Fruit fly (Drosophila melanogaster): Measurements from ENCODE around the gene nis.

nis gene

dm6 chr2L:1587055-1587454 is at the start of gene nis:
Gene nis (minus strand): TSS chr2L:1587155.
- no peak for TF ChIP-seq vnd (GFP tag; IDR thresholded peaks at IDR 0.05; ENCODE audit: partially characterized antibody)
- no peak for TF ChIP-seq CG17361 (GFP tag; IDR thresholded peaks at IDR 0.05)
- TF ChIP-seq CG11247 (GFP tag; IDR thresholded peaks at IDR 0.05) = no peak
- no peak for TF ChIP-seq luna (GFP tag; optimal IDR thresholded peaks at IDR 0.05)
- TF ChIP-seq bbx (GFP tag; IDR thresholded peaks at IDR 0.05; ENCODE audit: partially characterized antibody) = no peak
- no peak for TF ChIP-seq Sox100B (GFP tag; optimal IDR thresholded peaks at IDR 0.05)
- no peak for TF ChIP-seq Elba2 (GFP tag; optimal IDR thresholded peaks at IDR 0.05)
- TF ChIP-seq br (optimal IDR thresholded peaks at IDR 0.05) = no peak
- TF ChIP-seq ap (GFP tag; IDR thresholded peaks at IDR 0.05) = no peak
- TF ChIP-seq CG16815 (GFP tag; optimal IDR thresholded peaks at IDR 0.05) = no peak
- TF ChIP-seq CG6765 (GFP tag; optimal IDR thresholded peaks at IDR 0.05) = no peak
- TF ChIP-seq Kr (GFP tag; optimal IDR thresholded peaks at IDR 0.05) = no peak
- TF ChIP-seq Oli (tag; optimal IDR thresholded peaks at IDR 0.05) = no peak
- no peak for TF ChIP-seq Xrp1 (GFP tag; IDR thresholded peaks at IDR 0.05)
- no peak for TF ChIP-seq kah (GFP tag; optimal IDR thresholded peaks at IDR 0.05)

DNA sequence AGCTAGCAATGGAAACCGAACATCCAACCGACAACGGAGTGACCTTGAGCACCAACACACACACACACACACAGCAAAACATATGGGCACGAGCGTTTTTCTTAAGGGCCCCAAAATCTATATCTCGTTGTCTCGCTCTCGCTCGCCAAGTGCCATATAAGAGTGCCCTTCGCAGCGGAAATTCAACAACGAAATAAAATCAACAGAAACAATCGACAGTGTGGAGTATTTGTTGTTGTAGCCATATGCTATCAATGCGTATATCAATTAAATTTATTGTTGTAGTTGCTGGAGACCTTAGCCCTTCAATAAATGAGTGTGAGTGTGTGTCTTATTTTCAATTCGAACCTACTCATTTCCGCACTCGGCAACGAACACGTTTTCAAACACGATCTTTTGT is 49.6 kb upstream of the nis start:
- TF ChIP-seq pfk (GFP tag; optimal IDR thresholded peaks at IDR 0.05) (no peak), CG10543 (GFP tag; optimal IDR thresholded peaks at IDR 0.05) (peak; percentile 71), CG31441 (GFP tag; IDR thresholded peaks at IDR 0.05) (no peak), cwo (GFP tag; optimal IDR thresholded peaks at IDR 0.05) (peak; percentile 80), zen2 (GFP tag; IDR thresholded peaks at IDR 0.05; ENCODE audit: partially characterized antibody) (no peak), hkb (optimal IDR thresholded peaks at IDR 0.05) (no peak), hkb (GFP tag; IDR thresholded peaks at IDR 0.05) (peak; percentile 43), dm (GFP tag; optimal IDR thresholded peaks at IDR 0.05) (peak; percentile 7), Hmr (GFP tag; optimal IDR thresholded peaks at IDR 0.05) (peak; percentile 30), HHEX (GFP tag; optimal IDR thresholded peaks at IDR 0.05) (peak; percentile 10), z (GFP tag; IDR thresholded peaks at IDR 0.05) (peak; percentile 52; the same call in 1 of the 3 replicates), vvl (GFP tag; IDR thresholded peaks at IDR 0.05) (peak; percentile 14; the same call in 1 of the 2 replicates), E2f2 (GFP tag; IDR thresholded peaks at IDR 0.05) (0 out of 2 replicates have a peak, but pooled peaks have one; percentile 9), B-H2 (GFP tag; optimal IDR thresholded peaks at IDR 0.05) (peak; percentile 44), CG18764 (GFP tag; optimal IDR thresholded peaks at IDR 0.05) (no peak), unc-4 (GFP tag; IDR thresholded peaks at IDR 0.05; ENCODE audit: partially characterized antibody) (peak; percentile 31; the same call in 1 of the 2 replicates), CG10321 (GFP tag; IDR thresholded peaks at IDR 0.05) (peak; percentile 59), odd (GFP tag; optimal IDR thresholded peaks at IDR 0.05) (no peak), CG15514 (GFP tag; optimal IDR thresholded peaks at IDR 0.05) (peak; percentile 17), Eip74EF (GFP tag; optimal IDR thresholded peaks at IDR 0.05) (peak in 1 of 2 experiments; percentile 96), Nf-YC (tag; optimal IDR thresholded peaks at IDR 0.05) (peak; percentile 19), HmgZ (tag; optimal IDR thresholded peaks at IDR 0.05) (peak; percentile 41), cas (GFP tag; IDR thresholded peaks at IDR 0.05) (no peak), grn (GFP tag; optimal IDR thresholded peaks at IDR 0.05) (peak; percentile 69), Med (GFP tag) (peak; percentile 83), CG8281 (tag; optimal IDR thresholded peaks at IDR 0.05) (peak; percentile 50), her (GFP tag; optimal IDR thresholded peaks at IDR 0.05) (peak; percentile 11), eve (GFP tag; optimal IDR thresholded peaks at IDR 0.05) (peak in 1 of 2 experiments; percentile 53), mirr (GFP tag; optimal IDR thresholded peaks at IDR 0.05) (peak; percentile 94), Asciz (GFP tag; optimal IDR thresholded peaks at IDR 0.05) (no peak), CG11696 (GFP tag; IDR thresholded peaks at IDR 0.05) (no peak), scrt (GFP tag; optimal IDR thresholded peaks at IDR 0.05) (peak; percentile 37), zen (tag; optimal IDR thresholded peaks at IDR 0.05) (no peak), sna (GFP tag; IDR thresholded peaks at IDR 0.05; ENCODE audit: partially characterized antibody) (no peak), Sin3A (optimal IDR thresholded peaks at IDR 0.05) (no peak), CrebB (tag; optimal IDR thresholded peaks at IDR 0.05) (peak; percentile 10)
